Worm (Caenorhabditis elegans) whole organism, L4/young adult: Measurements from ENCODE around the gene odr-8.

Experiments used
- W03F9.2 ChIP-seq: fragments of 150-350 bp; optimal IDR thresholded peaks from 2 replicates; lab custom pipeline; 2014; ENCODE audit warnings: missing biosample characterization, missing genetic modification characterization
- him-1 ChIP-seq: sonication (generic microtip); optimal IDR thresholded peaks from 2 replicates; lab custom pipeline; 2016; ENCODE audit warnings: missing genotype, missing genetic modification reagents, missing genetic modification characterization, missing compliant biosample characterization

- TF ChIP-seq him-1 (tag; lab: Kevin White, UChicago) = no peak
- no peak for TF ChIP-seq W03F9.2 (tag; lab: Kevin White, UChicago)
These were observed 8.2 kb downstream of the odr-8 start for ce11 chrIV:6574343-6574742.
